Worm (Caenorhabditis elegans) whole organism, L3 larva: ENCODE data around the gene twk-12.

ENCODE experiments used
- ama-1 ChIP-seq: fragments of 150-350 bp; optimal IDR thresholded peaks from 2 replicates; lab custom pipeline; 2018
- ceh-16 ChIP-seq: sonication (generic microtip); optimal IDR thresholded peaks from 2 replicates; lab custom pipeline; 2017; ENCODE audit warnings: missing biosample characterization, missing genetic modification characterization
- elt-1 ChIP-seq: fragments of 150-350 bp; optimal IDR thresholded peaks from 2 replicates; lab custom pipeline; 2014; ENCODE audit warnings: missing biosample characterization, missing genetic modification characterization
- fkh-10 ChIP-seq: sonication (generic microtip); optimal IDR thresholded peaks from 2 replicates; lab custom pipeline; 2017; ENCODE audit warnings: missing biosample characterization, missing genetic modification reagents, missing genetic modification characterization
- jun-1 ChIP-seq: fragments of 150-350 bp; optimal IDR thresholded peaks from 2 replicates; lab custom pipeline; 2014; ENCODE audit warnings: missing biosample characterization, missing genetic modification reagents, missing genetic modification characterization
- lin-39 ChIP-seq: fragments of 150-350 bp; optimal IDR thresholded peaks from 2 replicates; lab custom pipeline; 2018; ENCODE audit warnings: missing biosample characterization, missing genetic modification reagents, missing genetic modification characterization
- nhr-11 ChIP-seq: fragments of 150-350 bp; optimal IDR thresholded peaks from 2 replicates; lab custom pipeline; 2014; ENCODE audit warnings: missing biosample characterization, missing genetic modification characterization
- nhr-12 ChIP-seq: fragments of 150-350 bp; optimal IDR thresholded peaks from 2 replicates; lab custom pipeline; 2014; ENCODE audit warnings: missing biosample characterization, missing genetic modification characterization
- nhr-28 ChIP-seq: fragments of 150-350 bp; optimal IDR thresholded peaks from 2 replicates; lab custom pipeline; 2014; ENCODE audit warnings: missing biosample characterization, missing genetic modification characterization
- pha-4 ChIP-seq: fragments of 150-350 bp; optimal IDR thresholded peaks from 2 replicates; lab custom pipeline; 2014; ENCODE audit warnings: missing biosample characterization, missing genetic modification reagents, missing genetic modification characterization
- unc-39 ChIP-seq: sonication (generic microtip); optimal IDR thresholded peaks from 4 replicates; lab custom pipeline; 2017; ENCODE audit warnings: missing biosample characterization, missing genetic modification characterization
- unc-62 ChIP-seq: fragments of 150-350 bp; sonication (generic microtip); optimal IDR thresholded peaks from 4 replicates; lab custom pipeline; 2014; ENCODE audit warnings: missing biosample characterization, missing genetic modification reagents, missing genetic modification characterization
- ztf-11 ChIP-seq: fragments of 150-350 bp; optimal IDR thresholded peaks from 2 replicates; lab custom pipeline; 2014; ENCODE audit warnings: missing biosample characterization, missing genetic modification characterization

ce11 chrV:10648146-10648545 lies 19.2 kb upstream of the twk-12 start, which contains the start of gene aqp-6:
- TF ChIP-seq nhr-28 (tag; lab: Kevin White, UChicago) = no peak
- TF ChIP-seq ztf-11 (tag; lab: Kevin White, UChicago) = no peak
- TF ChIP-seq ceh-16 = no peak
- no peak for TF ChIP-seq unc-39 (tag; lab: Kevin White, UChicago)
- no peak for TF ChIP-seq nhr-11
- no peak for TF ChIP-seq jun-1 (tag; lab: Kevin White, UChicago)
- TF ChIP-seq unc-62 (GFP tag; lab: Kevin White, UChicago) = no peak
- TF ChIP-seq fkh-10 (GFP tag; lab: Kevin White, UChicago) = no peak
- no peak for TF ChIP-seq ama-1 (lab: Kevin White, UChicago)
- TF ChIP-seq lin-39 (tag; lab: Kevin White, UChicago) = no peak
- TF ChIP-seq elt-1 (tag; lab: Kevin White, UChicago) = no peak
- no peak for TF ChIP-seq pha-4 (tag; lab: Kevin White, UChicago)
- TF ChIP-seq nhr-12 (tag; lab: Kevin White, UChicago) = no peak
